Worm (Caenorhabditis elegans): Measurements from ENCODE around the gene F07G6.5.
"Not testable (repeated sequence)": the region's sequence is repeated elsewhere in the genome, so short reads cannot be mapped to it uniquely, and the experiment has no call there.

Gene F07G6.5

ce11 chrX:1706538-1706937 is at the start of gene F07G6.5:
Gene F07G6.5, minus strand, starts transcription at chrX:1706638.
- no peak for TF ChIP-seq madf-10 (tag; optimal IDR thresholded peaks at IDR 0.05)
- TF ChIP-seq T26A5.8 (tag; optimal IDR thresholded peaks at IDR 0.05), result no peak
- TF ChIP-seq ceh-91 (GFP tag; IDR thresholded peaks at IDR 0.05), result no peak
- no peak for TF ChIP-seq snpc-3.4 (tag; optimal IDR thresholded peaks at IDR 0.05)
- no peak for TF ChIP-seq K11D2.4 (GFP tag; IDR thresholded peaks at IDR 0.05)
- no peak for TF ChIP-seq tbx-9 (tag; optimal IDR thresholded peaks at IDR 0.05; ENCODE audit: borderline replicate concordance)
- no peak for TF ChIP-seq ztf-28 (GFP tag; IDR thresholded peaks at IDR 0.05)
- TF ChIP-seq chd-7 (tag; optimal IDR thresholded peaks at IDR 0.05), result no peak
- TF ChIP-seq sptf-2 (GFP tag; optimal IDR thresholded peaks at IDR 0.05), result no peak
- no peak for TF ChIP-seq hlh-12 (tag; optimal IDR thresholded peaks at IDR 0.05)

- not testable (repeated sequence) for TF ChIP-seq gei-17 (GFP tag; optimal IDR thresholded peaks at IDR 0.05); mel-28 (tag; optimal IDR thresholded peaks at IDR 0.05; ENCODE audit: borderline replicate concordance); lsl-1 (GFP tag; optimal IDR thresholded peaks at IDR 0.05)
Observed at ce11 chrX:1748476-1748875, 42.0 kb upstream of the F07G6.5 start, which contains the start of gene Y75D11A.6. Gene Y75D11A.6, minus strand, starts transcription at chrX:1748576.

- not testable (repeated sequence) for TF ChIP-seq ztf-6 (GFP tag; IDR thresholded peaks at IDR 0.05); him-1 (tag; optimal IDR thresholded peaks at IDR 0.05); nhr-80 (tag; optimal IDR thresholded peaks at IDR 0.05)
Observed at ce11 chrX:1746117-1746516, 39.7 kb upstream of the F07G6.5 start, which contains the start of gene Y75D11A.3. Gene Y75D11A.3, minus strand, starts transcription at chrX:1746217.

- TF ChIP-seq ceh-79 (tag; optimal IDR thresholded peaks at IDR 0.05); ama-1 (optimal IDR thresholded peaks at IDR 0.05); ama-1 (GFP tag; optimal IDR thresholded peaks at IDR 0.05); let-526 (GFP tag; IDR thresholded peaks at IDR 0.05): not testable (repeated sequence)
Observed at ce11 chrX:1742530-1742929, 36.1 kb upstream of the F07G6.5 start, which contains the start of gene Y75D11A.2. Gene Y75D11A.2, plus strand, starts transcription at chrX:1742830.

- no peak for TF ChIP-seq F33H1.4 (GFP tag; IDR thresholded peaks at IDR 0.05)
- TF ChIP-seq F22D6.2 (tag; optimal IDR thresholded peaks at IDR 0.05), result no peak
- no peak for TF ChIP-seq gei-17 (GFP tag; optimal IDR thresholded peaks at IDR 0.05)
Observed at ce11 chrX:1737606-1738005, 31.2 kb upstream of the F07G6.5 start, which contains the start of gene F07G6.10. Gene F07G6.10, plus strand, starts transcription at chrX:1737906.

- TF ChIP-seq lir-1 (GFP tag; conservative IDR thresholded peaks at IDR 0.05) (no peak), ccch-3 (GFP tag; optimal IDR thresholded peaks at IDR 0.05) (no peak), attf-6 (GFP tag; IDR thresholded peaks at IDR 0.05) (no peak), attf-5 (GFP tag; optimal IDR thresholded peaks at IDR 0.05) (no peak), egl-44 (GFP tag; IDR thresholded peaks at IDR 0.05) (no peak), hlh-12 (tag; optimal IDR thresholded peaks at IDR 0.05) (no peak), B0336.3 (GFP tag; IDR thresholded peaks at IDR 0.05) (no peak), K11D2.4 (GFP tag; IDR thresholded peaks at IDR 0.05) (no peak), hmg-20 (GFP tag; IDR thresholded peaks at IDR 0.05) (no peak), mcd-1 (GFP tag; IDR thresholded peaks at IDR 0.05) (no peak), lin-54 (GFP tag; optimal IDR thresholded peaks at IDR 0.05) (no peak), C17E4.6 (GFP tag; IDR thresholded peaks at IDR 0.05) (no peak), Y95B8A.8 (GFP tag; IDR thresholded peaks at IDR 0.05) (no peak), dox-1 (GFP tag; IDR thresholded peaks at IDR 0.05) (no peak), madf-6 (GFP tag; IDR thresholded peaks at IDR 0.05) (no peak), ztf-6 (GFP tag; IDR thresholded peaks at IDR 0.05) (no peak), sptf-2 (GFP tag; optimal IDR thresholded peaks at IDR 0.05) (no peak), F33H1.4 (GFP tag; IDR thresholded peaks at IDR 0.05) (no peak), snpc-3.4 (tag; optimal IDR thresholded peaks at IDR 0.05) (no peak)
Observed at ce11 chrX:1735941-1736340, 29.5 kb upstream of the F07G6.5 start, which contains the start of gene F07G6.12. Gene F07G6.12, plus strand, starts transcription at chrX:1736241.

Measured in whole organism, young adult.